Fruit fly (Drosophila melanogaster) whole organism, adult: ENCODE data around the gene htl.

ENCODE experiments used
- CG12768 ChIP-seq: fragments of 200-800 bp; sonication (Bioruptor generic); optimal IDR thresholded peaks from 2 replicates; lab custom pipeline; 2017; ENCODE audit warnings: missing biosample characterization, missing genetic modification characterization, mild to moderate bottlenecking, moderate library complexity, missing genetic modification reagents
- CG14711 ChIP-seq: fragments of 200-800 bp; sonication (Bioruptor generic); optimal IDR thresholded peaks from 2 replicates; lab custom pipeline; 2018; ENCODE audit warnings: missing biosample characterization, mild to moderate bottlenecking, missing genetic modification characterization, moderate library complexity
- CG1620 ChIP-seq: fragments of 200-800 bp; sonication (Bioruptor generic); optimal IDR thresholded peaks from 2 replicates; lab custom pipeline; 2016; ENCODE audit warnings: missing biosample characterization, missing genetic modification characterization
- CG7101 ChIP-seq: fragments of 200-800 bp; sonication (Bioruptor generic); optimal IDR thresholded peaks from 2 replicates; lab custom pipeline; 2018; ENCODE audit warnings: missing biosample characterization, mild to moderate bottlenecking, missing genetic modification characterization, moderate library complexity
- Crg-1 ChIP-seq: fragments of 200-800 bp; sonication (Bioruptor generic); optimal IDR thresholded peaks from 2 replicates; lab custom pipeline; 2016; ENCODE audit warnings: missing biosample characterization, missing genetic modification characterization
- cic ChIP-seq: fragments of 200-800 bp; sonication (Bioruptor generic); optimal IDR thresholded peaks from 2 replicates; lab custom pipeline; 2017; ENCODE audit warnings: missing biosample characterization, mild to moderate bottlenecking, missing genetic modification characterization, moderate library complexity
- kay ChIP-seq: fragments of 200-800 bp; sonication (Bioruptor generic); peaks from one replicate; lab custom pipeline; 2016; ENCODE audit warnings: missing biosample characterization, missing genetic modification characterization, borderline replicate concordance

DNA sequence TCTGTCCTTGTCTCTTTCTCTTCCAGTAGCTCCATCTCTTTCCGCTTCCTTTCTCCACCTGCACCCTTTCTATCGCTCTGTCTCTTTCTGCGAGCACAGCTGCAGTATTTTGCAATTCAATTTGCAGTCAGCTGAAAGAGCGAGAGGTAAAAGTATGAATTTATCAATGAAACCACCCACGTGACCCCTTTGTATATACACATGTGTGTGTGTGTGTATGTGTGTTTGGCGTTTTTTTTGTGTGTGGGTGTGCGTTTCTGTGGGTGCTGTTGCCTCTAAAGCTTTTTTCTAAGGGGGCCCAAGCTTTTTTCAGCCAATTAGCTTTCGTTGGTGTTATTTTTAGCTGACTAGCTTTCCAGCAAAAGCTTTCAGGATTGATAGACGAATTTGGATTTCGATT lies 36.7 kb upstream of the htl start:
- TF ChIP-seq cic (GFP tag; lab: Kevin White, UChicago) (no peak), kay (GFP tag; lab: Kevin White, UChicago) (no peak), CG12768 (GFP tag; lab: Kevin White, UChicago) (no peak), Crg-1 (GFP tag; lab: Kevin White, UChicago) (no peak), CG1620 (GFP tag; lab: Kevin White, UChicago) (no peak), CG14711 (tag; lab: Kevin White, UChicago) (no peak), CG7101 (tag; lab: Kevin White, UChicago) (no peak)
